Worm (Caenorhabditis elegans) whole organism, L2 larva: ENCODE data around the gene C50A2.3.
A peak's percentile ranks its signal among the peaks of the same experiment; 100 is the strongest.
"Not testable (repeated sequence)": the region's sequence is repeated elsewhere in the genome, so short reads cannot be mapped to it uniquely, and the experiment has no call there.

Experiments
- C34F6.9 ChIP-seq: fragments of 150-350 bp; optimal IDR thresholded peaks from 2 replicates; lab custom pipeline; 2014; ENCODE audit warnings: missing biosample characterization, missing genetic modification characterization
- R02D3.7 ChIP-seq: fragments of 150-350 bp; optimal IDR thresholded peaks from 2 replicates; lab custom pipeline; 2014; ENCODE audit warnings: missing biosample characterization, missing genetic modification characterization
- ZK546.5 ChIP-seq: sonication (generic microtip); optimal IDR thresholded peaks from 2 replicates; lab custom pipeline; 2017; ENCODE audit warnings: missing biosample characterization, missing genetic modification characterization
- aly-2 ChIP-seq: fragments of 150-350 bp; optimal IDR thresholded peaks from 2 replicates; lab custom pipeline; 2014; ENCODE audit warnings: missing biosample characterization, missing genetic modification characterization
- ama-1 ChIP-seq: fragments of 150-350 bp; optimal IDR thresholded peaks from 2 replicates; lab custom pipeline; 2018; ENCODE audit warnings: inconsistent platforms
- blmp-1 ChIP-seq: sonication (generic microtip); optimal IDR thresholded peaks from 2 replicates; lab custom pipeline; 2017; ENCODE audit warnings: missing genetic modification characterization, mild to moderate bottlenecking, missing compliant biosample characterization, antibody characterized with exemption, moderate library complexity; ENCODE audit not compliant: insufficient read depth
- ceh-16 ChIP-seq: fragments of 150-350 bp; optimal IDR thresholded peaks from 2 replicates; lab custom pipeline; 2014; ENCODE audit warnings: missing biosample characterization, missing genetic modification characterization
- ceh-82 ChIP-seq: fragments of 150-350 bp; optimal IDR thresholded peaks from 2 replicates; lab custom pipeline; 2014; ENCODE audit warnings: missing biosample characterization, missing genetic modification characterization
- crh-2 ChIP-seq: sonication (generic microtip); optimal IDR thresholded peaks from 2 replicates; lab custom pipeline; 2017; ENCODE audit warnings: missing biosample characterization, missing genetic modification characterization
- dmd-4 ChIP-seq: sonication (generic microtip); optimal IDR thresholded peaks from 2 replicates; lab custom pipeline; 2017; ENCODE audit warnings: missing biosample characterization, missing genetic modification characterization
- egl-27 ChIP-seq: sonication (generic microtip); optimal IDR thresholded peaks from 3 replicates; lab custom pipeline; 2017; ENCODE audit warnings: missing biosample characterization, missing genetic modification reagents, missing genetic modification characterization
- elt-3 ChIP-seq: sonication (generic microtip); optimal IDR thresholded peaks from 2 replicates; lab custom pipeline; 2017; ENCODE audit warnings: missing biosample characterization, missing genetic modification characterization
- fos-1 ChIP-seq: fragments of 150-350 bp; optimal IDR thresholded peaks from 2 replicates; lab custom pipeline; 2014; ENCODE audit warnings: missing biosample characterization, missing genetic modification characterization
- gmeb-1 ChIP-seq: fragments of 150-350 bp; optimal IDR thresholded peaks from 2 replicates; lab custom pipeline; 2014; ENCODE audit warnings: missing biosample characterization, missing genetic modification characterization
- lin-11 ChIP-seq: fragments of 150-350 bp; sonication (generic microtip); optimal IDR thresholded peaks from 2 replicates; lab custom pipeline; 2014; ENCODE audit warnings: missing biosample characterization, missing genetic modification characterization, inconsistent platforms, mixed read lengths
- lin-13 ChIP-seq: fragments of 150-350 bp; optimal IDR thresholded peaks from 2 replicates; lab custom pipeline; 2014; ENCODE audit warnings: missing biosample characterization, missing genetic modification reagents, missing genetic modification characterization
- lin-39 ChIP-seq: fragments of 150-350 bp; optimal IDR thresholded peaks from 2 replicates; lab custom pipeline; 2014; ENCODE audit warnings: missing biosample characterization, missing genetic modification reagents, missing genetic modification characterization
- lsy-2 ChIP-seq, 2 experiments: fragments of 150-350 bp in 1 of 2; sonication (generic microtip) in 1 of 2; optimal IDR thresholded peaks; 2 replicates each; lab custom pipeline; 2014 to 2017; ENCODE audit warnings: missing biosample characterization in 2 of 2, missing genetic modification characterization in 2 of 2
- mab-5 ChIP-seq: fragments of 150-350 bp; optimal IDR thresholded peaks from 2 replicates; lab custom pipeline; 2014; ENCODE audit warnings: missing biosample characterization, missing genetic modification characterization
- mbf-1 ChIP-seq: sonication (generic microtip); optimal IDR thresholded peaks from 2 replicates; lab custom pipeline; 2017; ENCODE audit warnings: missing biosample characterization, missing genetic modification characterization
- nhr-129 ChIP-seq: fragments of 150-350 bp; optimal IDR thresholded peaks from 2 replicates; lab custom pipeline; 2014; ENCODE audit warnings: missing biosample characterization, missing genetic modification characterization
- nhr-23 ChIP-seq: fragments of 150-350 bp; optimal IDR thresholded peaks from 2 replicates; lab custom pipeline; 2014; ENCODE audit warnings: missing biosample characterization, missing genetic modification reagents, missing genetic modification characterization
- nhr-237 ChIP-seq: fragments of 150-350 bp; optimal IDR thresholded peaks from 2 replicates; lab custom pipeline; 2014; ENCODE audit warnings: missing biosample characterization, missing genetic modification characterization
- nhr-25 ChIP-seq: fragments of 150-350 bp; sonication (generic microtip); optimal IDR thresholded peaks from 3 replicates; lab custom pipeline; 2014; ENCODE audit warnings: missing biosample characterization, missing genetic modification characterization
- nhr-77 ChIP-seq: fragments of 150-350 bp; optimal IDR thresholded peaks from 2 replicates; lab custom pipeline; 2014; ENCODE audit warnings: missing biosample characterization, missing genetic modification characterization
- peb-1 ChIP-seq: fragments of 150-350 bp; optimal IDR thresholded peaks from 2 replicates; lab custom pipeline; 2014; ENCODE audit warnings: missing biosample characterization, missing genetic modification characterization
- sem-4 ChIP-seq: fragments of 150-350 bp; optimal IDR thresholded peaks from 2 replicates; lab custom pipeline; 2014; ENCODE audit warnings: missing biosample characterization, missing genetic modification reagents, missing genetic modification characterization
- skn-1 ChIP-seq: sonication (generic microtip); optimal IDR thresholded peaks from 2 replicates; lab custom pipeline; 2017; ENCODE audit warnings: missing biosample characterization, missing genetic modification characterization
- sma-9 ChIP-seq, 2 experiments: fragments of 150-350 bp in 1 of 2; sonication (generic microtip) in 1 of 2; optimal IDR thresholded peaks; 2 replicates each; lab custom pipeline; 2014 to 2016; ENCODE audit warnings: missing genetic modification characterization in 2 of 2, mild to moderate bottlenecking in 1 of 2, missing biosample characterization in 1 of 2, missing compliant biosample characterization in 1 of 2, missing genetic modification reagents in 1 of 2, moderate library complexity in 1 of 2
- snpc-4 ChIP-seq: fragments of 150-350 bp; optimal IDR thresholded peaks from 2 replicates; lab custom pipeline; 2014; ENCODE audit warnings: missing biosample characterization, missing genetic modification characterization
- unc-39 ChIP-seq: fragments of 150-350 bp; optimal IDR thresholded peaks from 2 replicates; lab custom pipeline; 2014; ENCODE audit warnings: missing biosample characterization, missing genetic modification characterization
- unc-55 ChIP-seq: fragments of 150-350 bp; sonication (generic microtip); optimal IDR thresholded peaks from 3 replicates; lab custom pipeline; 2014; ENCODE audit warnings: missing biosample characterization, missing genetic modification reagents, missing genetic modification characterization
- unc-62 ChIP-seq: fragments of 150-350 bp; optimal IDR thresholded peaks from 2 replicates; lab custom pipeline; 2014; ENCODE audit warnings: missing biosample characterization, missing genetic modification reagents, missing genetic modification characterization
- zag-1 ChIP-seq: fragments of 150-350 bp; optimal IDR thresholded peaks from 2 replicates; lab custom pipeline; 2014; ENCODE audit warnings: missing biosample characterization, missing genetic modification characterization
- ztf-11 ChIP-seq: sonication (generic microtip); optimal IDR thresholded peaks from 2 replicates; lab custom pipeline; 2017; ENCODE audit warnings: missing biosample characterization, missing genetic modification characterization
- ztf-4 ChIP-seq: fragments of 150-350 bp; optimal IDR thresholded peaks from 2 replicates; lab custom pipeline; 2014; ENCODE audit warnings: missing biosample characterization, missing genetic modification characterization

The C50A2.3 gene

DNA sequence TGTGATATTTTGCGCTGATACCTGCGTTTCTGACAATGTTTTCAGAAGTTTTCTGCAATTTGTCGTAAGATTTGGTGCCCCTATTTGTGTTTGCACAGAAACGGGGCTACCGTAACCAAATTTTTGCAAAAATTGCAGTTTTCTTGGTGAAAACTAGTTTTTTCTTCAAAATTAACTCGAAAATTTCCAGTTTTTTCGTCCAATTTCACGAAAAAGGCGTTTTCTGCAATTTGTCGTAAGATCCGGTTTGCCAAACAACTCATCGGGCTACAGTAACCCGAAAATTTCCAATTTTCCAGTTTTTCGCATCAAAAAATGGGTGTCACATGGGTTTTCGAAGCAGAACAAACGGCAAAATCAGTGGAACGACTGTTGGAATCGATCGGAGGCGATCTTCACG, 29.7 kb upstream of the C50A2.3 start, which contains the start of gene mdt-20:
Gene mdt-20, plus strand, starts transcription at position 301 of the 400 bp plus-strand sequence.
- TF ChIP-seq peb-1, zag-1, ztf-4 (tag; lab: Kevin White, UChicago): not testable (repeated sequence)

- TF ChIP-seq mab-5; sem-4 (tag; lab: Kevin White, UChicago); gmeb-1: not testable (repeated sequence)
- TF ChIP-seq, all 48 proteins: peak for 0; not testable (repeated sequence) for 48
These were observed 24.5 kb upstream of the C50A2.3 start, which contains the start of gene rmif-2 for ce11 chrIV:1182292-1182691. rmif-2 (plus strand) TSS chrIV:1182592.

- TF ChIP-seq ceh-82 (no peak), lsy-2 (tag; optimal IDR thresholded peaks at IDR 0.05; lab: Kevin White, UChicago) (peak; percentile 6 to 68), aly-2 (tag; lab: Kevin White, UChicago) (no peak), unc-55 (GFP tag; lab: Kevin White, UChicago) (peak; percentile 35), lin-13 (GFP tag; lab: Kevin White, UChicago) (peak; percentile 37), gmeb-1 (peak; percentile 93), crh-2 (tag; lab: Kevin White, UChicago) (peak; percentile 23), C34F6.9 (tag; lab: Kevin White, UChicago) (peak; percentile 15)
These were observed 19.9 kb upstream of the C50A2.3 start, which contains the start of gene Y104H12D.2 for ce11 chrIV:1177683-1178082. Y104H12D.2 (plus strand) TSS chrIV:1178022.

DNA sequence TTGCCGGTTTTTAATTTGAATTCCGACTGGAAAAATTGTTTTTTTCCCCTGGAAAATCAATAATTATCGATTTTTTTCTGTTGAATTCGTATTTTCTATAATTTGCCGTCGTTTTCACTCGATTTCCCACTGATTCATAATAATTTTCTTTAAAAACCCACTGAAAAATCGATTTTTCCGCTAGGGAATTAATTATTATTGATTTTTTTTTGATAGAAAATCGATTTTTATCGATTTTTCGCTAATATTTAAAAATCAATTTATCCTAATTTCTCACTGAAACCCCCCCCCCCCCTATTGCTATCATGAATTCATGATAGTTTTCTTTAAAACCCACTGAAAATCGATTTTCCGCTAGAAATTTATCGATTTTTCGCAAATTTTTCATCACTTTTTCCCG, 18.8 kb upstream of the C50A2.3 start:
- TF ChIP-seq peb-1 (tag; lab: Kevin White, UChicago) (no peak), ztf-11 (tag; lab: Kevin White, UChicago) (no peak)

- TF ChIP-seq ztf-4 (tag; lab: Kevin White, UChicago) (no peak), peb-1 (tag; lab: Kevin White, UChicago) (no peak)
These were observed 16.6 kb upstream of the C50A2.3 start for ce11 chrIV:1174411-1174810.

- TF ChIP-seq blmp-1 (tag; lab: Kevin White, UChicago) (no peak), nhr-129 (no peak), ztf-4 (tag; lab: Kevin White, UChicago) (no peak), R02D3.7 (no peak), sma-9 (GFP tag; optimal IDR thresholded peaks at IDR 0.05; lab: Kevin White, UChicago) (no peak), sma-9 (tag; optimal IDR thresholded peaks at IDR 0.05; lab: Kevin White, UChicago) (no peak), ZK546.5 (no peak), lsy-2 (tag; optimal IDR thresholded peaks at IDR 0.05; lab: Kevin White, UChicago) (no peak), lin-13 (GFP tag; lab: Kevin White, UChicago) (no peak), mbf-1 (tag; lab: Kevin White, UChicago) (no peak), C34F6.9 (tag; lab: Kevin White, UChicago) (no peak), lin-39 (tag; lab: Kevin White, UChicago) (no peak), ama-1 (lab: Kevin White, UChicago) (no peak), nhr-23 (tag; lab: Kevin White, UChicago) (no peak), lin-11 (tag; lab: Kevin White, UChicago) (no peak), skn-1 (tag; lab: Kevin White, UChicago) (no peak), aly-2 (tag; lab: Kevin White, UChicago) (no peak), gmeb-1 (no peak), snpc-4 (tag; lab: Kevin White, UChicago) (no peak), fos-1 (tag; lab: Kevin White, UChicago) (no peak)
These were observed 12.6 kb upstream of the C50A2.3 start, which contains the start of gene cec-2 for ce11 chrIV:1170408-1170807. cec-2 (plus strand) TSS chrIV:1170708.

DNA sequence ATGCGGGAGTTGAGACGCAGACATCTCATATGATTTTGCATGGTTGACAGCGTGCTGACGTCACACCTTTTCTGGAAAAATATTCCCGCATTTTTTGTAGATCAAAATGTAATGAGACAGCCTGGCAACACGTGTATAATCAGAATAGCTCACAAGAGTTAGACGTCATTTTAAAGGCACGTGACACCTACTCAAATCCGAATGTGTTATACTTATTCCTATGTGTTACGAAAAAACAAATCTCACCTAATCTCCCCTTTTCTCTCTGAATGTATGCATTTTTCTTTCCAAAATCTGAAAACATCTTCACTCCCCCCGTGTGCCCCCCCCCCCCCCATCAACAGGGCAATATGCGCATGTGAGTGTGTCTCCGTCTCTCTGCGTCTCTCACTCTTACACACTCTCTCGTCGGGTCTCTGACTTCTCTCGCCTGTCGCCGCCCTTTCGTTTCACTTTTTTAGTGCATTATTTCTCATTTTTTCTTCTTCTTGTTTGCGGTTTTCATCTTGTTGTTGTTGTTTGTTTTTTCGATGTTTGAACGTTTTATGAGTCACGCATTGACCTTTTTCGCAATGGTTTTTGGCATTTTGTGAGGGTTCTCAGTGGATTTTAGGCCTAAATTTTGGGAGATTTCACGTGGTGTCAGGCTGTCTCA, 10.6 kb upstream of the C50A2.3 start:
- TF ChIP-seq nhr-237 (tag; lab: Kevin White, UChicago) (no peak), unc-39 (tag; lab: Kevin White, UChicago) (no peak), crh-2 (tag; lab: Kevin White, UChicago) (no peak), peb-1 (tag; lab: Kevin White, UChicago) (no peak), ztf-11 (tag; lab: Kevin White, UChicago) (no peak), unc-55 (GFP tag; lab: Kevin White, UChicago) (peak; percentile 53), blmp-1 (tag; lab: Kevin White, UChicago) (peak; percentile 54), ama-1 (lab: Kevin White, UChicago) (no peak), snpc-4 (tag; lab: Kevin White, UChicago) (no peak), elt-3 (tag; lab: Kevin White, UChicago) (no peak), skn-1 (tag; lab: Kevin White, UChicago) (no peak), C34F6.9 (tag; lab: Kevin White, UChicago) (peak; percentile 60), ceh-82 (no peak), unc-62 (no peak), nhr-23 (tag; lab: Kevin White, UChicago) (no peak), nhr-77 (no peak), lin-13 (GFP tag; lab: Kevin White, UChicago) (peak; percentile 3), mab-5 (peak; percentile 12), ceh-16 (tag; lab: Kevin White, UChicago) (no peak), nhr-25 (tag; lab: Kevin White, UChicago) (no peak), gmeb-1 (peak; percentile 40), dmd-4 (tag; lab: Kevin White, UChicago) (no peak), egl-27 (tag; lab: Kevin White, UChicago) (no peak)
